Worm (Caenorhabditis elegans) whole organism, midembryonic: ENCODE data around the gene ZK1058.9.

Experiments
- T22C8.4 ChIP-seq: fragments of 200-800 bp; sonication (Bioruptor generic); IDR thresholded peaks from 2 replicates; pipeline ENCODE4 v1.3.6; 2022; ENCODE audit warnings: missing genetic modification characterization, missing compliant biosample characterization
- cog-1 ChIP-seq: sonication (generic microtip); optimal IDR thresholded peaks from 2 replicates; lab custom pipeline; 2016; ENCODE audit warnings: missing genetic modification characterization, missing compliant biosample characterization
- flt-1 ChIP-seq: fragments of 200-800 bp; sonication (Bioruptor generic); IDR thresholded peaks from 2 replicates; pipeline ENCODE4 v1.3.6; 2022; ENCODE audit warnings: missing genetic modification characterization, missing compliant biosample characterization
- klf-2 ChIP-seq: fragments of 200-800 bp; sonication (Bioruptor generic); conservative IDR thresholded peaks from 2 replicates; pipeline ENCODE4 v1.3.6; 2022; ENCODE audit warnings: missing genetic modification reagents, missing genetic modification characterization, missing compliant biosample characterization
- med-1 ChIP-seq: sonication (generic microtip); optimal IDR thresholded peaks from 2 replicates; lab custom pipeline; 2017; ENCODE audit warnings: missing genetic modification characterization, mild to moderate bottlenecking, missing compliant biosample characterization, antibody characterized with exemption, missing genetic modification reagents; ENCODE audit not compliant: insufficient read depth
- ref-1 ChIP-seq: fragments of 200-800 bp; sonication (Bioruptor generic); conservative IDR thresholded peaks from 2 replicates; pipeline ENCODE4 v1.3.6; 2022; ENCODE audit warnings: missing genetic modification reagents, missing genetic modification characterization, missing compliant biosample characterization
- tab-1 ChIP-seq: fragments of 200-800 bp; sonication (Bioruptor generic); IDR thresholded peaks from 2 replicates; pipeline ENCODE4 v1.3.6; 2022; ENCODE audit warnings: missing genetic modification characterization, missing compliant biosample characterization
- ztf-23 ChIP-seq: fragments of 200-800 bp; sonication (Bioruptor generic); IDR thresholded peaks from 2 replicates; pipeline ENCODE4 v1.3.6; 2022; ENCODE audit warnings: missing genetic modification reagents, missing genetic modification characterization, missing compliant biosample characterization
- ztf-29 ChIP-seq: fragments of 200-800 bp; sonication (Bioruptor generic); IDR thresholded peaks from 2 replicates; pipeline ENCODE4 v1.3.6; 2022; ENCODE audit warnings: missing genetic modification reagents, missing genetic modification characterization, missing compliant biosample characterization

ZK1058.9 gene

DNA sequence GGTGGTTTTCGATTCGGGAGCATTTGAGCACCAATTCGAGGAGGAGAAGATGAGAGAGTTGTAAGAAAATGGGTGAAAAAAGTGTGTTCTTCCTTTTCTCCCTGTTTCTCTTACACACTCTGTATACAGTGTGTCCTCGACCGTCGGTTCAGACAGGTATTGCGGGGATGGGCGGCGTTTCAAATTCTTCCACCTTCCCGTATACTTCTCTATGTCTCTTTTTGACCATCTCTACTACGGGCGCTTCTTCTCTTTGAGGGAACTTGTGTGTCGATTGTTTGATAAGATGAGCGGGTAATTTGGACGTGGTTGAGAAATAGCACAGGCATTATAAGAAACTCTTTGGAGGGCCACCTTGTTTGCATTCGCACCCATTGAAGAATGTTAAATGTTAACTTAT, 38.4 kb downstream of the ZK1058.9 start:
- no peak for TF ChIP-seq tab-1 (GFP tag; lab: Robert Waterston, UW)
- TF ChIP-seq T22C8.4 (GFP tag; lab: Robert Waterston, UW) = no peak
- no peak for TF ChIP-seq ref-1 (GFP tag; lab: Robert Waterston, UW)
- no peak for TF ChIP-seq ztf-23 (GFP tag; lab: Robert Waterston, UW)
- TF ChIP-seq flt-1 (GFP tag; lab: Robert Waterston, UW) = no peak
- no peak for TF ChIP-seq med-1
- TF ChIP-seq klf-2 = no peak
- TF ChIP-seq cog-1 = no peak
- TF ChIP-seq ztf-29 = no peak

DNA sequence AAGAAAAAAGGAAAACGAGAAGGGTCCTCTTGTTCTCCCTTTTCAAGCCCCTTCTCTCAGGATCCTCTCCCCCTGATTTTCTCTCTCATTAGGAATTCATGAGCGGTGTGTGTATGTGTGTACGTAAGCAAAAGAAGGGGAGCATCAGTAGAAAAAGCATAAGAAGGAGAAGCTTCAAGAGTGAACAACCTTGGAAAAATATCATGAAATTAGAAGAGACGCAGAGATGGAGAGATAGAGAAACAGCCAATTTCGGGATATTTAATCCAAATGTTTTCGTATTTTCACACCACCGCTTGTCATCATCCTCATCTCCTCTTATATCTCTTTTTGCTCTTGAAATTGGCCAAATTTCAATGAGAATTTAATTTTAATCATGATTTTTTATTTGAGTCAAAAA, 42.9 kb downstream of the ZK1058.9 start:
- TF ChIP-seq ztf-29 (no peak), T22C8.4 (GFP tag; lab: Robert Waterston, UW) (no peak), flt-1 (GFP tag; lab: Robert Waterston, UW) (no peak), ztf-23 (GFP tag; lab: Robert Waterston, UW) (no peak), ref-1 (GFP tag; lab: Robert Waterston, UW) (no peak), med-1 (no peak), klf-2 (no peak), cog-1 (no peak), tab-1 (GFP tag; lab: Robert Waterston, UW) (no peak)

DNA sequence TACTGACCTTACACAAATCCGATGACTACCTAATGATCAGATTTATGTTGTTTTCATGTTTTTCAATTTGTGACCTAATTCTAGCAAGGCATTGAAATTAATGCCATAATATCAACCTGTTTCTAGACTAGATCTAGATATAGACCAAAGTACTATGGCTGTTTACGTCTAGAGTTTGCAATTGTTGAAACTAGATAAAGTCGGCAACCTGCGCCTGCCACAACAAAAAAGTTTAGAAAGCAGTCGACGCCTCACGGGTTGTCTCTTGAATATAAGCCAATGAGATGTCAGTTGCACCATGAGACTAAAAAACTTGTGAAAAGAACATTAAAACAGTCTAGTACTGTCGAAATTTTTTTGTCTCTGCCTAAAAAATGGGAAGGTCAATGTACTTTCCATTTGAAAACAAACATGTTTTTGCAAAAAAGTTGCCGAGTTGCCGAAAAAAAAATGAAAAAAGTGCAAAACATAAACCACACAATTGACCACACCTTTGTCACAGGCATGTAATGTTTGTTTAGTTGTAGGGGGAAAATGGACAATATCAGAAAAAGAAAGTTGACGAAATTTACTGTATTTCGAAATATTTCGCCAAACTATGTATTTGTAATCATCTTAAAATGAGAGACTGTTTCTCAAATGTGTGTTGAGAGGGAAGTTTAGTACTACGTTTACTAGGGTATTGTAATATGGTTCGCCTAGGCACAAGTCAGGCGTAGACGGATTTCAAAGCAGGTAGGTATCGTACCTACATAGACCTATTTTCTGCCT, 46.8 kb downstream of the ZK1058.9 start:
- TF ChIP-seq med-1 (no peak), ztf-29 (no peak), ztf-23 (GFP tag; lab: Robert Waterston, UW) (no peak), klf-2 (no peak), tab-1 (GFP tag; lab: Robert Waterston, UW) (no peak), cog-1 (no peak), ref-1 (GFP tag; lab: Robert Waterston, UW) (no peak), flt-1 (GFP tag; lab: Robert Waterston, UW) (no peak), T22C8.4 (GFP tag; lab: Robert Waterston, UW) (no peak)

DNA sequence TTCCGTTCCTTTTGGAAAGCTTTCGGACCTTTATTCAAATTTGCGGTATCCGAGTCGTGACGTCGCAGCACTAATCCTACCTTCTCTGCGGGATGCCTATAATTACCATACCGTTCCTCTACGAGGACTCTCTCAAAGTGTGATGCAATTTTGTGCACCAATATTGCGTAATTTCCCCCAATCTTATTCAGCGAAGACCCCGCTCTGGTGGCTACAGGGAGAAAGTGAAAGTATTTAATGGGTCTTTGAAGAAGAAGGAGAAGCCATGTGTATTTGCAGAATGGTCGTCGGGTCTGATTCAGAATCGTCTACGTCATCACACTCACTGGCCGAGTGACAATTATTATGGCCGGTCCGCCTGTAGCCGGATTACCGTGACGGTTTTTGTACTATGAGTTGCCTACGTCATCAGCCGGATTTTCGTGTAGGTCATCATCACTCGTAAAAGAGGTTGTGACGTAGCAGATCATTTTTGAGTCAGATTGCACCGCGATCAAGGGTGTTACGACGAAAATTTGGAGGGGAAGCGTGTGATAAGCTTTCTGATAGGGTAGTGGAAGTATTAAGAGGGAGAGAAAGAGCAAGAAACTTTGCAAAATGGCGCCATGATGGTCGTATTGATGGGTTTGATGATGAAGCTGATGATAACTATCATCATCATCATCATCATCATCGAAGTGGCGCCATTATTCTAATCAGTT, 49.7 kb downstream of the ZK1058.9 start:
- TF ChIP-seq klf-2 = no peak
- no peak for TF ChIP-seq med-1
- no peak for TF ChIP-seq ref-1 (GFP tag; lab: Robert Waterston, UW)

DNA sequence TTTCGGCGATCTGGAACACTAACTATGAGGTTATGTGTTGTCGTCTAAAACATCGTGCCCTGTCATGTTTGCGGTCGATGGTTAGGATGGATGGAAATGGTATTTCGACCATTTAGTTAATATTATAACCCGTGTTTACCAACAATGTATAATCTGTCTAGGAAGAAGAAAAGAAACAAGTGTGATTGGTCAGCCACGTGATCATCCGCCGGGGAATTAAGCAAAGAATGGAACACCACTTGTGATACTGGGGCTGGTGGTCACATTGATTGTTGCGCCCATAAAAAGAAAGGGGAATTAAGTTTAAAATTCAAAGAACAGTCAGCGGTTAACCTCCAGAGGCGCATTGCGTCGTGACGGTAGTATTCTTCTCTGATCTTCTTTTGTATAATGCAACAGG, 50.4 kb downstream of the ZK1058.9 start:
- TF ChIP-seq flt-1 (GFP tag; lab: Robert Waterston, UW) (no peak), klf-2 (no peak), ztf-23 (GFP tag; lab: Robert Waterston, UW) (no peak), tab-1 (GFP tag; lab: Robert Waterston, UW) (no peak), med-1 (no peak), ref-1 (GFP tag; lab: Robert Waterston, UW) (no peak)

DNA sequence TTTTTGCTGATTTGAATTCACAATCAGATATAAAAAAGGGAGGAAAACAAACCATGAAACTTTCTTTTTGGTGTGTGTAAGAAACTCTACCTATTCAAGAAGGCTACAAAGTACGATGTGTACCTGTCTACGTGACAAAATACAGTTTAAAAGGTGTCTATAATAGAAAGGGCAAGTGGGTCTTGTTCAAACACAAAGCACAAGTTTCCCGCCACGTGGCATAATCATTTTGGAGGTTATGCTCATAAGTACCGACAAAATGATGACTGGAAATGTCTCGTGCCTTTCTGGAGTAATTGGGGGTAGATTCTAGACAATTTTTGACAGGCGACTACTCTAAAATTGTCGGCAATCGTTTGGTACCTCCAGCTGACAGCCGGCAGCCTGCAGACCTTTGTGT, 51.1 kb downstream of the ZK1058.9 start:
- TF ChIP-seq med-1 = no peak
- no peak for TF ChIP-seq T22C8.4 (GFP tag; lab: Robert Waterston, UW)
- TF ChIP-seq ztf-29 = no peak
- no peak for TF ChIP-seq flt-1 (GFP tag; lab: Robert Waterston, UW)
- no peak for TF ChIP-seq ztf-23 (GFP tag; lab: Robert Waterston, UW)
- no peak for TF ChIP-seq ref-1 (GFP tag; lab: Robert Waterston, UW)

DNA sequence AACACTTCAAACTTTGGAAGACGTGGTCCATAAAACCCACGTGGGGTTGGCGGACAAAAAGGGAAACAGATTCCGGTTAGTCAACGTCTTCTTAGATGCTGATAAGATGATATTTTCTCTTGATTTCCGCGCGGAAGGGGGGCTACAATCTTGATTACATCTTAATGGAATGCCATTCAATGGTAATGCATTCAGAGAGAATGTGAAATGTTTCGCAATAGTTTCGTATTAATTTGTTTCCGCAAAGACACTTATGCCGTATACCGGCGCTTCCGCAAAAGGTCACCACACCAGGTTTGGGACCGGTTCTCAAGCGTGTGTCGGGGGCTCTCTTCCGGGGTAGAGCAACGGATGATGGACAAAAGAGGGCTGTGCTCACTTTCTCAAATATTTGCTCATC, 51.5 kb downstream of the ZK1058.9 start:
- TF ChIP-seq med-1 = no peak
- TF ChIP-seq T22C8.4 (GFP tag; lab: Robert Waterston, UW) = no peak
- TF ChIP-seq ztf-23 (GFP tag; lab: Robert Waterston, UW) = no peak
- no peak for TF ChIP-seq ztf-29
- no peak for TF ChIP-seq ref-1 (GFP tag; lab: Robert Waterston, UW)
- no peak for TF ChIP-seq tab-1 (GFP tag; lab: Robert Waterston, UW)
- no peak for TF ChIP-seq cog-1
- TF ChIP-seq klf-2 = no peak
- TF ChIP-seq flt-1 (GFP tag; lab: Robert Waterston, UW) = no peak
